Fruit fly (Drosophila melanogaster): ENCODE data around the gene CtsL4.

Gene CtsL4

dm6 chr2L:10334854-10335277 lies 21.5 kb downstream of the CtsL4 start (continued):
- no peak for TF ChIP-seq CG12104 (GFP tag; optimal IDR thresholded peaks at IDR 0.05)
- TF ChIP-seq zen2 (GFP tag; IDR thresholded peaks at IDR 0.05; ENCODE audit: partially characterized antibody), result no peak; the same call in 2 of the 3 replicates
- TF ChIP-seq CrebB (tag; optimal IDR thresholded peaks at IDR 0.05), result peak; percentile 89
- TF ChIP-seq Lpt (GFP tag; optimal IDR thresholded peaks at IDR 0.05), result no peak
- peak; percentile 96 for TF ChIP-seq CG15514 (GFP tag; optimal IDR thresholded peaks at IDR 0.05)
- TF ChIP-seq sens (GFP tag), result peak; percentile 91
- peak; percentile 87 for TF ChIP-seq CG7987 (GFP tag; optimal IDR thresholded peaks at IDR 0.05)
- no peak for TF ChIP-seq CG18476 (GFP tag; optimal IDR thresholded peaks at IDR 0.05)
- TF ChIP-seq CG4282 (GFP tag; optimal IDR thresholded peaks at IDR 0.05), result no peak
- peak; percentile 51; the same call in 1 of the 2 replicates for TF ChIP-seq CG14441 (GFP tag; IDR thresholded peaks at IDR 0.05)
- TF ChIP-seq CG6689 (GFP tag; IDR thresholded peaks at IDR 0.05), result peak; percentile 32; the same call in 1 of the 2 replicates
- peak; percentile 50 for TF ChIP-seq CG13775 (GFP tag; optimal IDR thresholded peaks at IDR 0.05)
- no peak for TF ChIP-seq CG6175 (GFP tag; IDR thresholded peaks at IDR 0.05)
- TF ChIP-seq CG8281 (tag; optimal IDR thresholded peaks at IDR 0.05), result peak; percentile 23
- peak; percentile 78 for TF ChIP-seq pfk (GFP tag; optimal IDR thresholded peaks at IDR 0.05)
- TF ChIP-seq oc (tag; optimal IDR thresholded peaks at IDR 0.05), result peak; percentile 91
- TF ChIP-seq CG17912 (GFP tag; optimal IDR thresholded peaks at IDR 0.05), result peak; percentile 85
- no peak for TF ChIP-seq CG14965 (GFP tag; optimal IDR thresholded peaks at IDR 0.05; ENCODE audit: borderline replicate concordance)
- TF ChIP-seq Dp (GFP tag; optimal IDR thresholded peaks at IDR 0.05), result no peak
- TF ChIP-seq MESR4 (GFP tag; optimal IDR thresholded peaks at IDR 0.05), result peak; percentile 70
- TF ChIP-seq Drgx (GFP tag; IDR thresholded peaks at IDR 0.05), result no peak
- no peak for TF ChIP-seq lov (optimal IDR thresholded peaks at IDR 0.05)
- no peak for TF ChIP-seq lov (GFP tag; IDR thresholded peaks at IDR 0.05)
- TF ChIP-seq BtbVII (GFP tag; optimal IDR thresholded peaks at IDR 0.05), result peak; percentile 71
- peak; percentile 73 for TF ChIP-seq CG2678 (tag; optimal IDR thresholded peaks at IDR 0.05)
- TF ChIP-seq CG18764 (GFP tag; optimal IDR thresholded peaks at IDR 0.05), result no peak
- TF ChIP-seq NfI (GFP tag; optimal IDR thresholded peaks at IDR 0.05), result peak; percentile 59
- peak; percentile 83 for TF ChIP-seq grn (GFP tag; optimal IDR thresholded peaks at IDR 0.05)
- TF ChIP-seq CG8944 (GFP tag; optimal IDR thresholded peaks at IDR 0.05), result no peak
- peak; percentile 71 for TF ChIP-seq CG6854 (GFP tag; optimal IDR thresholded peaks at IDR 0.05)
- TF ChIP-seq CG4404 (GFP tag; IDR thresholded peaks at IDR 0.05), result no peak
- no peak for TF ChIP-seq CG11504 (tag; optimal IDR thresholded peaks at IDR 0.05)
- TF ChIP-seq CG15479 (GFP tag; optimal IDR thresholded peaks at IDR 0.05), result peak; percentile 73
- TF ChIP-seq Meics (GFP tag; optimal IDR thresholded peaks at IDR 0.05), result peak; percentile 66
- TF ChIP-seq Eip74EF (GFP tag; optimal IDR thresholded peaks at IDR 0.05), result peak in 1 of 2 experiments; percentile 93
- TF ChIP-seq twi (tag; optimal IDR thresholded peaks at IDR 0.05), result peak; percentile 51
- peak; percentile 50; the same call in 2 of the 3 replicates for TF ChIP-seq CG17361 (GFP tag; IDR thresholded peaks at IDR 0.05)
- TF ChIP-seq ttk (GFP tag; IDR thresholded peaks at IDR 0.05), result no peak
- no peak for TF ChIP-seq sens-2 (GFP tag; IDR thresholded peaks at IDR 0.05)
- peak in 1 of 2 experiments; percentile 41 for TF ChIP-seq chif (GFP tag; optimal IDR thresholded peaks at IDR 0.05)
- no peak for TF ChIP-seq sr (GFP tag; IDR thresholded peaks at IDR 0.05)
- peak; percentile 50 for TF ChIP-seq scrt (GFP tag; optimal IDR thresholded peaks at IDR 0.05)
- no peak for TF ChIP-seq danr (GFP tag; IDR thresholded peaks at IDR 0.05)
- peak; percentile 90 for TF ChIP-seq CG13296 (GFP tag; optimal IDR thresholded peaks at IDR 0.05)
- peak in 1 of 2 experiments; percentile 95 for TF ChIP-seq eve (GFP tag; optimal IDR thresholded peaks at IDR 0.05)
- peak; percentile 2 for TF ChIP-seq CG8290 (GFP tag; optimal IDR thresholded peaks at IDR 0.05)
- peak; percentile 75 to 91 for TF ChIP-seq CG8290 (tag; optimal IDR thresholded peaks at IDR 0.05)
- no peak for TF ChIP-seq CkIIα-i1 (GFP tag; IDR thresholded peaks at IDR 0.05)
- TF ChIP-seq crc (GFP tag; optimal IDR thresholded peaks at IDR 0.05), result no peak
- TF ChIP-seq HLH3B (GFP tag; IDR thresholded peaks at IDR 0.05), result peak; percentile 32; the same call in 1 of the 2 replicates
- peak; percentile 44 for TF ChIP-seq ERR (GFP tag; optimal IDR thresholded peaks at IDR 0.05)
